Fruit fly (Drosophila melanogaster): ENCODE measurements around the gene sqz.

The sqz gene

DNA sequence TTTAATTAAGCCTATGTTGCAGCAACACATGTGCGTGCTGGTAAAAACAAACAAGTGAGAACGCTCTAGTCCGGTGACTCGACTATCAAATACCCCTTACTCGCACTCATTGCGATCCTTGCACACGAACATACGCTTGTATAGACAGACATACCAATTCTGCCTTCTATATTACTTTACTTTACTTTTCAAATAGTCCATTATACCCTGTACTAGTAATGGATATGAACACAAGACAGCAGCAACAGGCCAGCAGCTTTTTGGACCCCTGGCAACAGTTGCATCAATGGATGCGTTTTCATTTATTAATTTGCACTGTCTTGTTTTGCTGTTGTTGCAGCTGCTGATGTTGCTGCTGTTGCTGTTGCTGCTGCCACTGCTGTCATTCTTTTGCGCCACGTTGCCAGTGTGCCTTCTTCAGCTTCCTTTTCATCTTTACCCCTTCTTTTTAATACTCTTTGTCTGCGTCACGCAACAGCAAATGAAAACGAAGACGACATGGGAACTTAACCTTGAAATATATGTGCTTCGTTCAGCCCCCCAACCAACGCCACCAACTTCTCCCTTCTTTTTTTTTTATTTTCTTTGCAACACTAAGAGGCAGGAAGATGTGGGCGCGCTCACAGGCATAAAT is 45.4 kb upstream of the sqz start (continued):
- TF ChIP-seq h (optimal IDR thresholded peaks at IDR 0.05) (no peak), dimm (GFP tag; IDR thresholded peaks at IDR 0.05) (no peak), Abd-B (GFP tag; optimal IDR thresholded peaks at IDR 0.05) (no peak), CG34422 (GFP tag; IDR thresholded peaks at IDR 0.05) (peak; percentile 48; the same call in 1 of the 3 replicates), CG7357 (GFP tag; IDR thresholded peaks at IDR 0.05) (peak; percentile 58; the same call in 2 of the 3 replicates), CG4282 (GFP tag; optimal IDR thresholded peaks at IDR 0.05) (no peak), ken (GFP tag; IDR thresholded peaks at IDR 0.05) (peak; percentile 38; the same call in 1 of the 3 replicates), Rfx (GFP tag; IDR thresholded peaks at IDR 0.05) (0 out of 2 replicates have a peak, but pooled peaks have one; percentile 22), pum (GFP tag; optimal IDR thresholded peaks at IDR 0.05) (peak; percentile 15), Ssrp (tag; optimal IDR thresholded peaks at IDR 0.05) (peak; percentile 20), chn (GFP tag; optimal IDR thresholded peaks at IDR 0.05) (no peak), CG1647 (GFP tag; optimal IDR thresholded peaks at IDR 0.05) (peak; percentile 12), Ada2b (GFP tag; IDR thresholded peaks at IDR 0.05) (0 out of 2 replicates have a peak, but pooled peaks have one; percentile 6), CG18262 (tag; optimal IDR thresholded peaks at IDR 0.05) (peak; percentile 31), ranshi (GFP tag; IDR thresholded peaks at IDR 0.05) (peak; percentile 39; the same call in 1 of the 2 replicates), usp (GFP tag; optimal IDR thresholded peaks at IDR 0.05) (no peak), CG12071 (GFP tag; optimal IDR thresholded peaks at IDR 0.05) (no peak), nau (GFP tag; optimal IDR thresholded peaks at IDR 0.05) (no peak), HLH3B (GFP tag; IDR thresholded peaks at IDR 0.05) (peak; percentile 20; the same call in 1 of the 2 replicates), CG9437 (GFP tag; optimal IDR thresholded peaks at IDR 0.05) (no peak), Mrtf (GFP tag; IDR thresholded peaks at IDR 0.05) (0 out of 3 replicates have a peak, but pooled peaks have one; percentile 30), CG34224 (GFP tag; IDR thresholded peaks at IDR 0.05; ENCODE audit: partially characterized antibody) (no peak), CG12942 (GFP tag; optimal IDR thresholded peaks at IDR 0.05) (no peak), nmo (GFP tag; optimal IDR thresholded peaks at IDR 0.05) (peak; percentile 35), repo (GFP tag; optimal IDR thresholded peaks at IDR 0.05) (peak; percentile 11), gce (GFP tag; IDR thresholded peaks at IDR 0.05) (0 out of 3 replicates have a peak, but pooled peaks have one; percentile 31), emc (GFP tag; optimal IDR thresholded peaks at IDR 0.05) (no peak), twi (tag; optimal IDR thresholded peaks at IDR 0.05) (peak; percentile 29), CG17802 (tag; optimal IDR thresholded peaks at IDR 0.05) (no peak), CG4617 (GFP tag; optimal IDR thresholded peaks at IDR 0.05; ENCODE audit: borderline replicate concordance) (no peak), CG12104 (GFP tag; optimal IDR thresholded peaks at IDR 0.05) (no peak), Drgx (GFP tag; IDR thresholded peaks at IDR 0.05) (peak; percentile 89), CG14014 (GFP tag; IDR thresholded peaks at IDR 0.05) (0 out of 2 replicates have a peak, but pooled peaks have one; percentile 29), ind (GFP tag; optimal IDR thresholded peaks at IDR 0.05) (peak; percentile 17), pnt (GFP tag; optimal IDR thresholded peaks at IDR 0.05) (peak; percentile 2), CG1024 (GFP tag; IDR thresholded peaks at IDR 0.05) (peak; percentile 49; the same call in 1 of the 2 replicates), dysf (GFP tag; IDR thresholded peaks at IDR 0.05) (peak; percentile 49; the same call in 1 of the 3 replicates), H2.0 (GFP tag; IDR thresholded peaks at IDR 0.05) (peak; percentile 57; the same call in 1 of the 2 replicates), CG6272 (GFP tag; IDR thresholded peaks at IDR 0.05) (peak; percentile 5; the same call in 1 of the 2 replicates), slp2 (GFP tag; optimal IDR thresholded peaks at IDR 0.05) (peak; percentile 9), vvl (GFP tag; IDR thresholded peaks at IDR 0.05) (peak; percentile 53; the same call in 1 of the 2 replicates), CG1603 (tag; optimal IDR thresholded peaks at IDR 0.05) (peak; percentile 76), lbe (GFP tag; optimal IDR thresholded peaks at IDR 0.05) (peak; percentile 32), CG4730 (GFP tag; IDR thresholded peaks at IDR 0.05) (peak; percentile 59), Lhr (GFP tag; optimal IDR thresholded peaks at IDR 0.05) (no peak), CG17328 (GFP tag; IDR thresholded peaks at IDR 0.05) (peak; percentile 69), wor (GFP tag; IDR thresholded peaks at IDR 0.05) (peak; percentile 35; the same call in 1 of the 2 replicates), pan (optimal IDR thresholded peaks at IDR 0.05) (no peak), pan (GFP tag; optimal IDR thresholded peaks at IDR 0.05 in 1 of 2, IDR thresholded peaks at IDR 0.05 in 1 of 2) (peak in 1 of 2 experiments; percentile 49), Optix (GFP tag; IDR thresholded peaks at IDR 0.05) (peak; percentile 57; the same call in 1 of the 3 replicates), Dad (GFP tag; optimal IDR thresholded peaks at IDR 0.05) (no peak)

All from whole organism, embryonic.